Fruit fly (Drosophila melanogaster): ENCODE data around the gene rdhB.

rdhB gene

DNA sequence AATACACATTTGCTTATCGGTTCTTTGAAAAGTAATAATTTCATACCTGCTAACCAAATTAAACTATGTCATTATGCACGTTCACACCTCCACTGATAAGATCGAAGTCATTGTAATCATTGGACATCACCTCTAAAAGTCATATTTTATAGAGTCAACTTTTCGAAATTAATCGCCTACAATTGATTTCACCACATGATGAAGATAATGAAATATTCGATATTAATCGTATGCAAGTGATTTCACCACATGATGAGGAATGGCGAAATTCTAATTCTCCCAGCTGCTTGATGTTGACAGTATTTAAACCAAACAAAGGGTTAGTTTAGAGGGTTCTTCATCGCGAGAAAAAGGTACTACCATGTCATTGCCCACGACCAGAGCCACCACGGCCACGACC is 24.2 kb downstream of the rdhB start, which contains the start of gene CG18596:
CG18596 (plus strand) TSS at position 250 of the 400 bp plus-strand sequence.
- no peak for TF ChIP-seq D1 (tag; optimal IDR thresholded peaks at IDR 0.05)
- TF ChIP-seq gl (tag; optimal IDR thresholded peaks at IDR 0.05) = no peak
- TF ChIP-seq CG15710 (tag; optimal IDR thresholded peaks at IDR 0.05) = no peak
- TF ChIP-seq CG8159 (tag; optimal IDR thresholded peaks at IDR 0.05) = no peak

dm6 chr3R:22379942-22380341 is 28.4 kb downstream of the rdhB start, which contains the start of gene CG34149:
Gene CG34149, plus strand, starts transcription at chr3R:22380128.
- no peak for TF ChIP-seq CG14655 (GFP tag; optimal IDR thresholded peaks at IDR 0.05)
- TF ChIP-seq CG8159 (tag; optimal IDR thresholded peaks at IDR 0.05) = no peak
- no peak for TF ChIP-seq CG32121 (GFP tag; IDR thresholded peaks at IDR 0.05)

dm6 chr3R:22381077-22381476 is 29.6 kb downstream of the rdhB start, which contains the start of gene CG43342:
Gene CG43342, plus strand, starts transcription at chr3R:22381340.
- TF ChIP-seq CG17806 (tag; optimal IDR thresholded peaks at IDR 0.05) (no peak), CG14655 (GFP tag; optimal IDR thresholded peaks at IDR 0.05) (no peak), fd96Ca (GFP tag; IDR thresholded peaks at IDR 0.05) (no peak), CG13204 (GFP tag; optimal IDR thresholded peaks at IDR 0.05) (no peak)

- no peak for TF ChIP-seq CG10348 (GFP tag; IDR thresholded peaks at IDR 0.05)
- no peak for TF ChIP-seq CG9948 (tag; optimal IDR thresholded peaks at IDR 0.05)
- no peak for TF ChIP-seq CG8301 (tag; optimal IDR thresholded peaks at IDR 0.05)
- no peak for TF ChIP-seq CG4496 (GFP tag; IDR thresholded peaks at IDR 0.05)
- TF ChIP-seq Pif1B (GFP tag; optimal IDR thresholded peaks at IDR 0.05) = no peak
- no peak for TF ChIP-seq CG15710 (tag; optimal IDR thresholded peaks at IDR 0.05)
- no peak for TF ChIP-seq CG34367 (tag; optimal IDR thresholded peaks at IDR 0.05)
- no peak for TF ChIP-seq rn (GFP tag; IDR thresholded peaks at IDR 0.05)
- no peak for TF ChIP-seq EcR (GFP tag; optimal IDR thresholded peaks at IDR 0.05)
- no peak for TF ChIP-seq CG32121 (GFP tag; IDR thresholded peaks at IDR 0.05)
- no peak for TF ChIP-seq CG13204 (GFP tag; optimal IDR thresholded peaks at IDR 0.05)
- TF ChIP-seq Ets98B (GFP tag; IDR thresholded peaks at IDR 0.05) = no peak
- TF ChIP-seq fd96Ca (GFP tag; IDR thresholded peaks at IDR 0.05) = no peak
- TF ChIP-seq Pif1A (GFP tag; optimal IDR thresholded peaks at IDR 0.05) = no peak
- no peak for TF ChIP-seq D1 (tag; optimal IDR thresholded peaks at IDR 0.05)
- TF ChIP-seq CG8159 (tag; optimal IDR thresholded peaks at IDR 0.05) = no peak
- no peak for TF ChIP-seq CG12605 (GFP tag; IDR thresholded peaks at IDR 0.05)
- TF ChIP-seq Snoo (tag; optimal IDR thresholded peaks at IDR 0.05) = no peak
- no peak for TF ChIP-seq gl (tag; optimal IDR thresholded peaks at IDR 0.05)
- TF ChIP-seq CG17806 (tag; optimal IDR thresholded peaks at IDR 0.05) = no peak
Measured at dm6 chr3R:22381735-22382134, 30.2 kb downstream of the rdhB start, which contains the start of gene Gpdh3. Gene Gpdh3, plus strand, starts transcription at chr3R:22382035.

DNA sequence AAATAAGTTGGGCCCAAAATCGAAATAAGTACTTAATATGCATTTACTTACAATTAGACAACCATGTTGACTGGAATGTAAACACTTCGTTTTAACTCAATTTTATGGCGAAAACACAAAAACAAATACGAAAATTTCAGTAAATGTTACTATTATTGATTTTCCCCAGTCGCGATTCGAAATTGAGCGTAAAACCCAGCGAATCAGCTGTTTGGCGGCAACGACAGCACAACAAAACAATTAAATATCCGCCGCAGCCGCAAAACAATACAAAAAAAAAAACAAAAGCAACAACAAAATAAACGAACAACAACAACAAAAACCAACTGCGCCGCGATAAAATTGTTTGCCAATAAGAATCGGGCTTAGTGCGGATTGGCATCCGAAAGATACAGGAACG is 38.1 kb downstream of the rdhB start, which contains the start of the genes CAH8 and CG7059:
CAH8 (minus strand) TSS at position 101 of the 400 bp plus-strand sequence.
CG7059 (plus strand) TSS at position 167 of the 400 bp plus-strand sequence.
- 0 out of 2 replicates have a peak, but pooled peaks have one; percentile 11 for TF ChIP-seq CG12605 (GFP tag; IDR thresholded peaks at IDR 0.05)
- no peak for TF ChIP-seq D1 (tag; optimal IDR thresholded peaks at IDR 0.05)
- TF ChIP-seq Ets98B (GFP tag; IDR thresholded peaks at IDR 0.05) = no peak

dm6 chr3R:22390109-22390508 is 38.6 kb downstream of the rdhB start:
- TF ChIP-seq EcR (GFP tag; optimal IDR thresholded peaks at IDR 0.05) (no peak), Snoo (tag; optimal IDR thresholded peaks at IDR 0.05) (no peak), Pif1B (GFP tag; optimal IDR thresholded peaks at IDR 0.05) (no peak), CG14655 (GFP tag; optimal IDR thresholded peaks at IDR 0.05) (no peak), CG9948 (tag; optimal IDR thresholded peaks at IDR 0.05) (no peak), Ets98B (GFP tag; IDR thresholded peaks at IDR 0.05) (no peak), CG15710 (tag; optimal IDR thresholded peaks at IDR 0.05) (no peak), CG32121 (GFP tag; IDR thresholded peaks at IDR 0.05) (no peak), D1 (tag; optimal IDR thresholded peaks at IDR 0.05) (no peak)

DNA sequence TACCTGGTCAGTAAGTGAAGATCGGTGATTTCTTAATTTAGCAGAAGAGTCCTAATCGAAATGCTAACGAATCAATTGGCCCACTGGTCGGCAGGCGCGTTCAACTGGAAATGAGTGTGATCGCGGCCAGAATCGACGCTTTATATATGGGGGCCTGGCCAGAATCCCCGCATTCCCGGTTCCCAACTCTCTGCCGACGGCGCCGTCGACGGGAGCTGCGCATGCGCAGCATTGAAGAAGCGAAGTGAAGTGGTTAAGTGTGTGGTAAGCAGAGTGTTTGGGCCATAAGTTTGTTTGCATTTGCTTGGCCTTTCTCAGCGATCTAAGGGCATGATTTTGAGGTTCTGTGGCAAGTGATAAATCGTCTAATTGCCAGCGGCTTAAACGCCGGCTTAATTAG is 42.5 kb downstream of the rdhB start, which contains the start of gene CG13857:
CG13857 (minus strand) TSS at position 101 of the 400 bp plus-strand sequence.
- TF ChIP-seq Ets98B (GFP tag; IDR thresholded peaks at IDR 0.05) (no peak), D1 (tag; optimal IDR thresholded peaks at IDR 0.05) (no peak), CG10348 (GFP tag; IDR thresholded peaks at IDR 0.05) (no peak), CG4496 (GFP tag; IDR thresholded peaks at IDR 0.05) (no peak), Pif1B (GFP tag; optimal IDR thresholded peaks at IDR 0.05) (no peak), CG32121 (GFP tag; IDR thresholded peaks at IDR 0.05) (no peak), CG9948 (tag; optimal IDR thresholded peaks at IDR 0.05) (no peak), fd96Ca (GFP tag; IDR thresholded peaks at IDR 0.05) (no peak), CG8301 (tag; optimal IDR thresholded peaks at IDR 0.05) (no peak), CG12605 (GFP tag; IDR thresholded peaks at IDR 0.05) (no peak), rn (GFP tag; IDR thresholded peaks at IDR 0.05) (no peak), CG15710 (tag; optimal IDR thresholded peaks at IDR 0.05) (no peak), EcR (GFP tag; optimal IDR thresholded peaks at IDR 0.05) (no peak), CG8159 (tag; optimal IDR thresholded peaks at IDR 0.05) (no peak), CG13204 (GFP tag; optimal IDR thresholded peaks at IDR 0.05) (no peak), Snoo (tag; optimal IDR thresholded peaks at IDR 0.05) (no peak), gl (tag; optimal IDR thresholded peaks at IDR 0.05) (no peak), CG17806 (tag; optimal IDR thresholded peaks at IDR 0.05) (no peak), CG14655 (GFP tag; optimal IDR thresholded peaks at IDR 0.05) (no peak), CG34367 (tag; optimal IDR thresholded peaks at IDR 0.05) (no peak)
